Worm (Caenorhabditis elegans): ENCODE results near the gene mrps-17.

Gene mrps-17

DNA sequence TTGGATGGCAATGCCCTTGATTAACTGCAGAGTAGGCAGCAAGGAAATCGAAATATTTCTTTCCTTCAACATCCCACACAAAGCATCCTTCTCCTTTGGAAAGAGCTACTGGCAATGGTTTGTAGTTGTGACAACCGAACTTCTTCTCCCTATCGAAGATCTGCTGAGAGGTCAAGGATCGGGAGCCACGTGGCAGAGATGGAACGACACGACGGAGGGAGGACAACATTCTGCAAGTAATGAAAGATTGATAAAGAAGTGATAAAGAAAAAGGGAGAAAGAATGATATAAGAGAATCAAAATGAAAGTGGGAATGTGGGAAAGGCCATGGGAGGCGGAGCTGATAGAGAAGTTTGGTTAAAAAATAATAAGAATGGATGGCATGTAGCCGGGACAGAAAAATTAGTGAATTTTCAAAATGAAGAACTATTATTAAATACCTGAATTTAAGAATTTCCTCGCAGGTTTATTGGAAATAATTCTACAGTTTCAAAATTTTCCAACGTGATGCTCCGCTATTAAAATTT, 35.8 kb downstream of the mrps-17 start, which contains the start of gene oatr-1 (continued):
- no peak for TF ChIP-seq hlh-17 (GFP tag; optimal IDR thresholded peaks at IDR 0.05; ENCODE audit: borderline replicate concordance)
- TF ChIP-seq mdl-1 (tag; optimal IDR thresholded peaks at IDR 0.05): peak in 1 of 2 experiments; percentile 3
- TF ChIP-seq hpl-2 (GFP tag; optimal IDR thresholded peaks at IDR 0.05): no peak
- TF ChIP-seq nhr-20 (tag; optimal IDR thresholded peaks at IDR 0.05): peak; percentile 19
- no peak for TF ChIP-seq lsy-2 (tag; optimal IDR thresholded peaks at IDR 0.05)
- no peak for TF ChIP-seq ama-1 (optimal IDR thresholded peaks at IDR 0.05)
- no peak for TF ChIP-seq swsn-7 (tag; optimal IDR thresholded peaks at IDR 0.05)

- TF ChIP-seq vab-15 (tag; optimal IDR thresholded peaks at IDR 0.05) (no peak), sptf-1 (tag; optimal IDR thresholded peaks at IDR 0.05) (no peak), ceh-63 (GFP tag; optimal IDR thresholded peaks at IDR 0.05) (no peak), ets-5 (GFP tag; IDR thresholded peaks at IDR 0.05) (no peak), fos-1 (tag; optimal IDR thresholded peaks at IDR 0.05) (no peak), alr-1 (tag; optimal IDR thresholded peaks at IDR 0.05; ENCODE audit: borderline replicate concordance) (no peak), fkh-4 (tag; optimal IDR thresholded peaks at IDR 0.05; ENCODE audit: borderline replicate concordance) (no peak), aly-2 (tag; optimal IDR thresholded peaks at IDR 0.05) (no peak), C04F5.9 (tag; optimal IDR thresholded peaks at IDR 0.05) (no peak), nhr-12 (tag; optimal IDR thresholded peaks at IDR 0.05) (no peak), dpl-1 (GFP tag; optimal IDR thresholded peaks at IDR 0.05) (no peak), C34B4.2 (tag; optimal IDR thresholded peaks at IDR 0.05) (no peak), sox-4 (tag; optimal IDR thresholded peaks at IDR 0.05) (no peak), mep-1 (tag; optimal IDR thresholded peaks at IDR 0.05) (no peak), blmp-1 (tag; optimal IDR thresholded peaks at IDR 0.05) (no peak)
These were observed 41.0 kb downstream of the mrps-17 start, which contains the start of gene smrc-1 for ce11 chrIII:6390644-6391043. Gene smrc-1 (plus strand): TSS chrIII:6390944.

ce11 chrIII:6389533-6389932, 42.1 kb downstream of the mrps-17 start, which contains the start of gene C16A3.2:
Gene C16A3.2 (plus strand): TSS chrIII:6389833.
- TF ChIP-seq nhr-28 (tag; optimal IDR thresholded peaks at IDR 0.05) (no peak), nhr-84 (tag; optimal IDR thresholded peaks at IDR 0.05) (no peak), pax-3 (tag; optimal IDR thresholded peaks at IDR 0.05) (no peak), sup-37 (GFP tag; optimal IDR thresholded peaks at IDR 0.05) (no peak), nhr-47 (tag; optimal IDR thresholded peaks at IDR 0.05) (no peak), lin-15B (tag; optimal IDR thresholded peaks at IDR 0.05) (no peak), C16A3.4 (tag; optimal IDR thresholded peaks at IDR 0.05) (no peak)

DNA sequence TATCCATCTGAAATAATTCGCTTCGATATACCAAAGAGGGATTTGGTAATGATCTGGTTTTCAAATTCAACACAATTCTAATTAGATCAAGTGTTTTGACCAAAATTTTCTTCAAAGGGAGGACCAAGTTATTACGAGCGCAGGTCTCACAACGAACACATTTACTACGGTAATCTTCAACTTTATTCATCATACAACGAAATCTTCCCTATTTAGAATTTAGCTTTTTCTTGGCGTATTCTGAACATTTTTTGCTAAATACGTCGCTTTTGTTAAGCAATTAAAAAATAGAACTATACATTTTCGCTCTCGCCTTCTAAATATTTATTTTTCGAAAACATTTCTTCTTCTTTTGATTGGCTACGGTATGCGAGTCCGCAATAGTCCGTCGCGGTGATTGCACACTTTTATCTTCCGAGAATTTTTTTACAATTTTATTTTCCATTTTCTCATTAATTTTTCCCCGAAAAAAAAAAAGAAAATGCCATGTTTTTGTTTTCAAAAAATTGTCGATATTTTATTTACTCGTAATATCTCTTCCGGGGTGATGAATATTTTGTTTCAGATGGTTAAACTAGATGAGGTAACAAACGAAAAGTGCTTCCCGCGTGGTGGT, 48.5 kb downstream of the mrps-17 start, which contains the start of gene let-716:
let-716 (plus strand) TSS at position 566 of the 616 bp plus-strand sequence.
- peak in 1 of 3 experiments; percentile 18 for TF ChIP-seq ceh-82 (tag; optimal IDR thresholded peaks at IDR 0.05)
- TF ChIP-seq aha-1 (tag; optimal IDR thresholded peaks at IDR 0.05): no peak
- peak; percentile 45 to 54 for TF ChIP-seq lin-35 (GFP tag; optimal IDR thresholded peaks at IDR 0.05)
- peak; percentile 89 for TF ChIP-seq F16B12.6 (tag; optimal IDR thresholded peaks at IDR 0.05)
- TF ChIP-seq nhr-47 (tag; optimal IDR thresholded peaks at IDR 0.05): peak; percentile 33
- peak; percentile 59 for TF ChIP-seq snu-23 (GFP tag; optimal IDR thresholded peaks at IDR 0.05)
- TF ChIP-seq mab-9 (GFP tag; IDR thresholded peaks at IDR 0.05): no peak
- TF ChIP-seq lsy-2 (tag; optimal IDR thresholded peaks at IDR 0.05): peak; percentile 93 to 98
- peak; percentile 39 for TF ChIP-seq swsn-7 (tag; optimal IDR thresholded peaks at IDR 0.05)
- peak; percentile 37 to 39 for TF ChIP-seq efl-1 (optimal IDR thresholded peaks at IDR 0.05)
- TF ChIP-seq efl-1 (GFP tag; optimal IDR thresholded peaks at IDR 0.05 in 1 of 2): peak; percentile 48 to 95
- peak; percentile 13 for TF ChIP-seq lin-15B (tag; optimal IDR thresholded peaks at IDR 0.05)
- TF ChIP-seq rnt-1 (tag; optimal IDR thresholded peaks at IDR 0.05): peak; percentile 21
- no peak for TF ChIP-seq ztf-4 (tag; optimal IDR thresholded peaks at IDR 0.05)
- TF ChIP-seq nhr-20 (tag; optimal IDR thresholded peaks at IDR 0.05): peak; percentile 26
- peak; percentile 57 for TF ChIP-seq nhr-71 (tag; optimal IDR thresholded peaks at IDR 0.05)
- TF ChIP-seq dpl-1 (GFP tag; optimal IDR thresholded peaks at IDR 0.05): peak; percentile 17 to 61 (median 44)
- no peak for TF ChIP-seq sox-4 (tag; optimal IDR thresholded peaks at IDR 0.05)

Data from whole organism, L1 larva.